Worm (Caenorhabditis elegans) whole organism, early embryonic: ENCODE data around the gene pax-3.

Experiments
- B0310.2 ChIP-seq: sonication (generic microtip); optimal IDR thresholded peaks from 2 replicates; lab custom pipeline; 2016; ENCODE audit warnings: mild to moderate bottlenecking, missing genetic modification characterization, missing compliant biosample characterization
- F13C5.2 ChIP-seq: sonication (generic microtip); optimal IDR thresholded peaks from 2 replicates; lab custom pipeline; 2017; ENCODE audit warnings: mild to moderate bottlenecking, missing genetic modification characterization, inconsistent platforms, missing compliant biosample characterization
- aly-1 ChIP-seq: sonication (generic microtip); optimal IDR thresholded peaks from 2 replicates; lab custom pipeline; 2016; ENCODE audit warnings: missing genetic modification characterization, missing compliant biosample characterization
- ama-1 ChIP-seq: fragments of 150-350 bp; optimal IDR thresholded peaks from 2 replicates; lab custom pipeline; 2014
- ceh-13 ChIP-seq: fragments of 200-800 bp; sonication (Bioruptor generic); optimal IDR thresholded peaks from 2 replicates; lab custom pipeline; 2018; ENCODE audit warnings: mild to moderate bottlenecking, missing genetic modification characterization, missing compliant biosample characterization
- ceh-36 ChIP-seq: sonication (generic microtip); optimal IDR thresholded peaks from 2 replicates; lab custom pipeline; 2016; ENCODE audit warnings: missing genetic modification characterization, inconsistent platforms, missing compliant biosample characterization
- ets-7 ChIP-seq: sonication (generic microtip); optimal IDR thresholded peaks from 2 replicates; lab custom pipeline; 2016; ENCODE audit warnings: missing genotype, missing genetic modification characterization, missing compliant biosample characterization
- flt-1 ChIP-seq: fragments of 200-800 bp; sonication (Bioruptor generic); IDR thresholded peaks from 2 replicates; pipeline ENCODE4 v1.3.6; 2022; ENCODE audit warnings: missing genetic modification characterization, missing compliant biosample characterization
- hmbx-1 ChIP-seq: sonication (generic microtip); optimal IDR thresholded peaks from 2 replicates; lab custom pipeline; 2016; ENCODE audit warnings: mild to moderate bottlenecking, missing genetic modification characterization, missing compliant biosample characterization
- hmg-4 ChIP-seq: fragments of 200-800 bp; sonication (Bioruptor generic); optimal IDR thresholded peaks from 2 replicates; lab custom pipeline; 2018; ENCODE audit warnings: mild to moderate bottlenecking, missing genetic modification characterization, missing compliant biosample characterization
- hnd-1 ChIP-seq: sonication (generic microtip); optimal IDR thresholded peaks from 2 replicates; lab custom pipeline; 2016; ENCODE audit warnings: missing genetic modification characterization, missing compliant biosample characterization
- pes-1 ChIP-seq: fragments of 200-800 bp; sonication (Bioruptor generic); IDR thresholded peaks from 2 replicates; pipeline ENCODE4 v1.3.6; 2022; ENCODE audit warnings: missing genetic modification reagents, missing genetic modification characterization, missing compliant biosample characterization
- scrt-1 ChIP-seq: fragments of 200-800 bp; sonication (Bioruptor generic); IDR thresholded peaks from 2 replicates; pipeline ENCODE4 v1.3.6; 2022; ENCODE audit warnings: missing genetic modification characterization, missing compliant biosample characterization
- sea-1 ChIP-seq: fragments of 200-800 bp; sonication (Bioruptor generic); conservative IDR thresholded peaks from 2 replicates; pipeline ENCODE4 v1.3.6; 2022; ENCODE audit warnings: missing genetic modification characterization, missing compliant biosample characterization
- tbx-11 ChIP-seq: fragments of 200-800 bp; sonication (Bioruptor generic); IDR thresholded peaks from 2 replicates; pipeline ENCODE4 v1.3.6; 2022; ENCODE audit warnings: missing genetic modification characterization, missing compliant biosample characterization
- tbx-37 ChIP-seq: fragments of 200-800 bp; sonication (Bioruptor generic); conservative IDR thresholded peaks from 2 replicates; pipeline ENCODE4 v1.3.6; 2022; ENCODE audit warnings: missing genetic modification reagents, missing genetic modification characterization, missing compliant biosample characterization
- tra-4 ChIP-seq: sonication (generic microtip); optimal IDR thresholded peaks from 2 replicates; lab custom pipeline; 2017; ENCODE audit warnings: missing genetic modification characterization, missing compliant biosample characterization

Gene pax-3

DNA sequence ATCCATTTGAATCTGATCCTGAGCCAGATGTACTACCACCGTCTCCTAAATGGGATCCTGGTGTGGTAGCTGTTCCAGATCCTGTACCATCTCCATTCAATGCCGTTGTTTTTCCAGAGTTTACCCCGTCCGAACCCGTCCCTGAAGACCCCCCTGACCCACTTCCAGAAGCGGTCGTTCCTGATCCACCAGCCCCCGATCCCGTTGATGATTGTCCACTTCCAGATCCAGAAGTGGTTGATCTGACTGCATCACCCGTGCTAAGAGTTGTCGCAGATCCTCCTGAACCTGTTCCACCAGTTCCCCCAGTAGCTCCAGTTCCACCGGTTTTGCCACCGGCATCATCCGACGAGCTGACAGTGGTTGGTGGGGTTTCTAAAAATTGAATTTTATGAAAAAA, 29.7 kb upstream of the pax-3 start:
- TF ChIP-seq ceh-13 (GFP tag; lab: Kevin White, UChicago) (no peak), tra-4 (tag; lab: Kevin White, UChicago) (no peak), aly-1 (no peak)

DNA sequence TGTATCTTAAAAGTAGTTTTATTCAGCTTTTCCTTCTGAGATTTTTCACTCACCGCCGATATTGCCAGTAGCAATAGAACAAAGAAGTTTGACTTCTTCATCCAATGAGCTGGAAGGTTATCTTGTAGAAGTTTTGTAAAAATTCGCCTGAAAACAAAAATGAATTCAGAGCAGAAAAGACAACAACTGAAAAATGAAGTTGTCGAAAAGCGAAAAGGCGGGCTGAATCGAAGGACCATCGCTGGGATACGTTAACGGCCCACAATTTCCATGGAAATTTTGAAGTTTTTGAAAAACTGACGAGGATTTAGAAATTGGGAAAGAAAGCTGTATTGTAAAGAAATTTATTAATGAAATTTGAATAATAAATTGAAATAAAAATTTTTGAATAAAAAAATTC, 24.6 kb upstream of the pax-3 start, which contains the start of gene lov-1:
lov-1 (minus strand) TSS at position 101 of the 400 bp plus-strand sequence.
- no peak for TF ChIP-seq F13C5.2
- no peak for TF ChIP-seq ceh-36
- no peak for TF ChIP-seq aly-1

DNA sequence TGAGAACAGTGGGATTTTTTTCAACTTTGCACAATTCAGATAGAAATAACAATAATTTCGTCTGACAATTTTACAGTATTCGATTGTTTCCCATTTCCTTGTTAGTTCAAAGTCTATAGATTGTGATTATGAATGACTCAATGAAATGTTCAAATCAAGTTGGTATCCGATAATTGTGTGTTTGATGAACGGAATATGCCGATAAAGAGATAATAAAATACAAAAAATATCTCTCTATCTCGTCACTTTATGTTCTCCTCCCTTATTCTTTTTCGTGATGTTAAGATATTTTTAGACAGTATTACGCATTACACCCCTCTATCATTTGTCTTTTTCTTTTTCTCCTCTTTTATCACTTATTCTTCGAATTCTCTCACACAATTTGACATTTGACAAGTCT, 23.9 kb upstream of the pax-3 start, which contains the start of gene F27E5.7:
F27E5.7 (plus strand) TSS at position 301 of the 400 bp plus-strand sequence.
- TF ChIP-seq tbx-37 (GFP tag; lab: Robert Waterston, UW) (no peak), scrt-1 (GFP tag; lab: Robert Waterston, UW) (no peak), flt-1 (GFP tag; lab: Robert Waterston, UW) (no peak), tbx-11 (GFP tag; lab: Robert Waterston, UW) (no peak), ama-1 (no peak), sea-1 (no peak), aly-1 (no peak), pes-1 (GFP tag; lab: Robert Waterston, UW) (no peak), hmg-4 (no peak), ceh-13 (GFP tag; lab: Kevin White, UChicago) (no peak), B0310.2 (no peak), hmbx-1 (no peak), ets-7 (tag; lab: Kevin White, UChicago) (no peak), ceh-36 (no peak), hnd-1 (no peak), F13C5.2 (no peak), tra-4 (tag; lab: Kevin White, UChicago) (no peak)

DNA sequence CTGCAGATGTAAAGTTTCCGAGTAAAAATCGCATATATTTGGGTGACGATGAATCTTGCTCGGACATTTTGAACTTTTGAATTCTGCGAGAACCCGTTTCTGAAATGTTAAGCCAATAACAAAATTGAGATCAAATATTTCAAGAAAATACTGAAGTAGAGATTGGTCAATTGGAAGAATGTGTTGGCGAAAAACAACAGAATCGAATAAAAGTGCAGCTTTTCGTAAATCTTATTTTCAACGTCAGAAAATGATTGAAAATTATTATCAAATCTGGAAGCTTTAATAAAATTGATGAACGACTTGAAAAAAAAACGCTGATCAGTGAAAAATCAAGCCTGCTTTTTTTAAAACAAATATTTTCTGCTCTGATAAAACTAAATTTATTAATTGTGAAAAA, 19.0 kb upstream of the pax-3 start, which contains the start of gene F27E5.8:
F27E5.8 (minus strand) TSS at position 101 of the 400 bp plus-strand sequence.
- TF ChIP-seq tra-4 (tag; lab: Kevin White, UChicago) = no peak

DNA sequence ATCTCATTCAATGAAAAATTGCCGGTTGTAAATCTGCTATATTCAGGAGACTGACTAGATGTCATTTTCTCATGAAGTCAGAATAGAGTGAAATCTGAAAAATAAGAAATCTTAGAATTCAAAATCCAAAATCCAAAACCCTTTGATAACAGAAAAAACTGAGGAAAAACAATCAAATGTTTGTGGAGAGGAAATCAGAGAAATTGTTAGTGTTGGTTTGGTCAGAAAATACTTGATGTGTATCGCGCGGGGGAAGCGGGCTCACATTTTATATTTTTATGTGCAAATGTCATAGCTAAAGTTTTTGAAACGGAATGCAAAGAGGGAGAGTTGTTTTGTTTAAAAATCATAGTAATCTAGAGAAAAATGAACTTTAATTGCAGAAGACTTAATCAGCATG, 14.6 kb upstream of the pax-3 start, which contains the start of gene F27E5.5:
F27E5.5 (minus strand) TSS at position 101 of the 400 bp plus-strand sequence.
- TF ChIP-seq scrt-1 (GFP tag; lab: Robert Waterston, UW) (no peak), flt-1 (GFP tag; lab: Robert Waterston, UW) (no peak), B0310.2 (no peak), hnd-1 (no peak), ama-1 (no peak), sea-1 (no peak), hmbx-1 (no peak), tbx-11 (GFP tag; lab: Robert Waterston, UW) (no peak), aly-1 (no peak), pes-1 (GFP tag; lab: Robert Waterston, UW) (no peak), ets-7 (tag; lab: Kevin White, UChicago) (no peak)

DNA sequence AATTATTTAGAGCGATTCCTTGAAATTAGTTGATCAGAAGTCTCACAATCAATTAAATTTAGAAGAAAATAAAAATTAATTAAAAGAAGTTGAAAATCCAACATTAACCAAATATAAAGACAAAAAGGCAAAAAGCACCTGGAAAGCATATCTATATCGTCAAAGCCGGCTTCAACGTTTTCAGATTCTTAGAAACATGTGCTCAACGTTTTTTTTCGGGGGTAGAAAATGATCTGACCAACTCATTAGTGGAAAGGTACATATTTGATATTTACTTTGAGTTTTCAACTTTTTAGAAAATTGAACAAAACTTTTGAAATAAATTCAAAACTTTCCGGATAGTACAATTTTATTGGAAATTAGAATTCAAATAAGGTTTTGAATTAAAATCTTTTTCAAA, 13.6 kb upstream of the pax-3 start:
- TF ChIP-seq flt-1 (GFP tag; lab: Robert Waterston, UW) = no peak
- TF ChIP-seq ets-7 (tag; lab: Kevin White, UChicago) = no peak
- no peak for TF ChIP-seq ceh-13 (GFP tag; lab: Kevin White, UChicago)
- TF ChIP-seq ama-1 = no peak
- TF ChIP-seq tbx-37 (GFP tag; lab: Robert Waterston, UW) = no peak
- TF ChIP-seq tbx-11 (GFP tag; lab: Robert Waterston, UW) = no peak
- TF ChIP-seq hnd-1 = no peak
- TF ChIP-seq F13C5.2 = no peak
- no peak for TF ChIP-seq pes-1 (GFP tag; lab: Robert Waterston, UW)
- no peak for TF ChIP-seq hmg-4
- no peak for TF ChIP-seq ceh-36
- no peak for TF ChIP-seq hmbx-1
- TF ChIP-seq aly-1 = no peak
- TF ChIP-seq sea-1 = no peak
- TF ChIP-seq tra-4 (tag; lab: Kevin White, UChicago) = no peak
- TF ChIP-seq scrt-1 (GFP tag; lab: Robert Waterston, UW) = no peak

DNA sequence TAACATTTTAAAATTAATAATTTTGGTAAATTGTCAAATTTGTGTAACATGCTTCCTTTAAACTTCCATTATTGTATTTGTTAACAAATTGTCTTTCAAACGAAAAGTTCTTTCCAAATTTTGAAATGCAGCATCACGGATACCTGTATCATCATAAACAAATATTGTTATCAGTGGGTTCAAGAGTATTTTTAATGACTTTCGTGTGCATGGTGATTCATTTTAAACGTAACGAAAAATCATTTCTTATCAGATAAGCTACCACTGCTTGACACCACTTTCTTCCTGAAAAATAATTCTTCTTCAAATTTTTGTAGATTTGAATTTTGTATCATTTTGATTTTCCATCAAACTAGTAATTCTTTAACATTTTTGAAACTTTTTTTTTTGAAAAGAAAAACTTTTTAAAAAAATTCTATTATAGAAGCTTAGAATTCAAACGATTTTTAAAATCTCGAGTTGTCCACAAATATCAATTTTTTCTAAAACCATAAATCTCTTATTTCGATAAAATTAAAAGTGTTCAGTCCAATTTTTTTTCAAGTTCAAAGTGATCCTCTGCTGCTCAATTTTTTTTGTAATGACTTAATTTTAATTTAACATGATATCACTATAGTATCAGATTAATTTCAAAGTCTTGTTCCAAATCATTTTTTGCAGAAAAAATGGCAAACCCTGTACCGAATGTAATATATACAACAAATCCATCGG, 11.9 kb upstream of the pax-3 start, which contains the start of gene F27E5.9:
F27E5.9 (plus strand) TSS at position 661 of the 711 bp plus-strand sequence.
- TF ChIP-seq ama-1 (no peak), tbx-11 (GFP tag; lab: Robert Waterston, UW) (no peak), ceh-36 (no peak), pes-1 (GFP tag; lab: Robert Waterston, UW) (no peak), hnd-1 (no peak), tbx-37 (GFP tag; lab: Robert Waterston, UW) (no peak), hmg-4 (no peak), ets-7 (tag; lab: Kevin White, UChicago) (no peak), flt-1 (GFP tag; lab: Robert Waterston, UW) (no peak), ceh-13 (GFP tag; lab: Kevin White, UChicago) (no peak), B0310.2 (no peak), hmbx-1 (no peak), F13C5.2 (no peak), scrt-1 (GFP tag; lab: Robert Waterston, UW) (no peak), tra-4 (tag; lab: Kevin White, UChicago) (no peak)

DNA sequence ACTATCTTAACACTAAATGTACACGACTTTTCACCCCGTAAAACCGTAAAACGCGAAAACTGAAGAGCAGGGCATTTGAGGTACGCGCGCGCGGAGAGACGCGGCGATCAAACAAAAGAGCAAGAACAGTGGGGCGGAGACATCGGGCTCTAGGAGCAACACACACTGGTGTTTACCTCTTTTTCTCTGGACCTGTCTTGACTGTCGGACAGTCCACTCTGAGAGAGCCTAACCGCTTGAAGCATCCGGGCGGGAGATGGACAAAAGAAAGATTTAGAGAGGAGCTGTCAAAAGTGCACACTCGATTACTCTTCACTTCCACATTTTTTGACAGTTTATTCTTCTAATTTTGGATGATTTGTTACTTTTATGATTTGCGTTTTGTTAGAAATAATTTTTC, 9.6 kb upstream of the pax-3 start:
- TF ChIP-seq B0310.2 = no peak
- no peak for TF ChIP-seq hnd-1
- no peak for TF ChIP-seq tbx-11 (GFP tag; lab: Robert Waterston, UW)
- TF ChIP-seq F13C5.2 = no peak
- no peak for TF ChIP-seq ets-7 (tag; lab: Kevin White, UChicago)
- TF ChIP-seq hmbx-1 = no peak
- no peak for TF ChIP-seq ceh-13 (GFP tag; lab: Kevin White, UChicago)
- TF ChIP-seq tra-4 (tag; lab: Kevin White, UChicago) = no peak
- no peak for TF ChIP-seq ceh-36
- TF ChIP-seq pes-1 (GFP tag; lab: Robert Waterston, UW) = no peak
- TF ChIP-seq hmg-4 = no peak
- no peak for TF ChIP-seq aly-1
- no peak for TF ChIP-seq tbx-37 (GFP tag; lab: Robert Waterston, UW)
- TF ChIP-seq ama-1 = no peak
- no peak for TF ChIP-seq scrt-1 (GFP tag; lab: Robert Waterston, UW)
- TF ChIP-seq sea-1 = no peak
